Fruit fly (Drosophila melanogaster) whole organism, embryonic: ENCODE results near the gene Coq7.

Experiments used
- Ada2b ChIP-seq: fragments of 200-800 bp; sonication (Bioruptor generic); IDR thresholded peaks from 2 replicates; pipeline ENCODE4 v1.3.6; 2022; ENCODE audit warnings: missing biosample characterization, missing genetic modification characterization
- CG11247 ChIP-seq: fragments of 200-800 bp; sonication (Bioruptor generic); IDR thresholded peaks from 2 replicates; pipeline ENCODE4 v1.3.6; 2022; ENCODE audit warnings: missing biosample characterization, missing genetic modification characterization
- CG11398 ChIP-seq: fragments of 200-800 bp; sonication (Bioruptor generic); optimal IDR thresholded peaks from 2 replicates; lab custom pipeline; 2016; ENCODE audit warnings: missing biosample characterization, missing genetic modification characterization
- CG11456 ChIP-seq: fragments of 200-800 bp; sonication (Bioruptor generic); IDR thresholded peaks from 3 replicates; pipeline ENCODE4 v1.3.6; 2022; ENCODE audit warnings: missing biosample characterization, missing genetic modification characterization
- CG11696 ChIP-seq: fragments of 200-800 bp; sonication (Bioruptor generic); IDR thresholded peaks from 2 replicates; pipeline ENCODE4 v1.3.6; 2022; ENCODE audit warnings: missing biosample characterization, missing genetic modification characterization
- CG13775 ChIP-seq: fragments of 200-800 bp; sonication (Bioruptor generic); optimal IDR thresholded peaks from 3 replicates; lab custom pipeline; 2017; ENCODE audit warnings: missing biosample characterization, mild to moderate bottlenecking, missing genetic modification characterization
- CG14050 ChIP-seq: fragments of 200-800 bp; sonication (Bioruptor generic); IDR thresholded peaks from 3 replicates; pipeline ENCODE4 v1.3.6; 2022; ENCODE audit warnings: missing biosample characterization, missing genetic modification characterization
- CG1647 ChIP-seq: fragments of 200-800 bp; sonication (Bioruptor generic); optimal IDR thresholded peaks from 3 replicates; lab custom pipeline; 2016; ENCODE audit warnings: missing biosample characterization, missing genetic modification characterization
- CG16815 ChIP-seq: fragments of 200-800 bp; sonication (Bioruptor generic); optimal IDR thresholded peaks from 3 replicates; lab custom pipeline; 2017; ENCODE audit warnings: missing biosample characterization, mild to moderate bottlenecking, missing genetic modification characterization
- CG18011 ChIP-seq: fragments of 200-800 bp; sonication (Bioruptor generic); optimal IDR thresholded peaks from 2 replicates; lab custom pipeline; 2017; ENCODE audit warnings: missing biosample characterization, missing genetic modification characterization, mild to moderate bottlenecking, moderate library complexity, missing genotype
- CG18619 ChIP-seq: fragments of 200-800 bp; sonication (Bioruptor generic); optimal IDR thresholded peaks from 3 replicates; lab custom pipeline; 2017; ENCODE audit warnings: missing biosample characterization, mild to moderate bottlenecking, missing genetic modification characterization
- CG2120 ChIP-seq: fragments of 200-800 bp; sonication (Bioruptor generic); optimal IDR thresholded peaks from 3 replicates; lab custom pipeline; 2016; ENCODE audit warnings: missing biosample characterization, missing genetic modification characterization
- CG31224 ChIP-seq: fragments of 200-800 bp; sonication (Bioruptor generic); IDR thresholded peaks from 2 replicates; pipeline ENCODE4 v1.3.6; 2022; ENCODE audit warnings: missing biosample characterization, missing genetic modification characterization
- CG6689 ChIP-seq: fragments of 200-800 bp; sonication (Bioruptor generic); IDR thresholded peaks from 2 replicates; pipeline ENCODE4 v1.3.6; 2022; ENCODE audit warnings: missing biosample characterization, missing genetic modification characterization
- CG7556 ChIP-seq: fragments of 200-800 bp; sonication (Bioruptor generic); optimal IDR thresholded peaks from 2 replicates; lab custom pipeline; 2017; ENCODE audit warnings: missing biosample characterization, mild to moderate bottlenecking, missing genetic modification characterization
- CG8388 ChIP-seq: fragments of 200-800 bp; sonication (Bioruptor generic); optimal IDR thresholded peaks from 2 replicates; lab custom pipeline; 2019; ENCODE audit warnings: missing biosample characterization, mild to moderate bottlenecking, missing genetic modification characterization, moderate library complexity
- CrebB ChIP-seq: fragments of 200-800 bp; sonication (Bioruptor generic); optimal IDR thresholded peaks from 3 replicates; lab custom pipeline; 2018; ENCODE audit warnings: missing biosample characterization, mild to moderate bottlenecking, missing genetic modification characterization
- Dad ChIP-seq: fragments of 200-800 bp; sonication (Bioruptor generic); optimal IDR thresholded peaks from 3 replicates; lab custom pipeline; 2016; ENCODE audit warnings: missing biosample characterization, missing genetic modification characterization
- Dbx ChIP-seq: fragments of 200-800 bp; sonication (Bioruptor generic); IDR thresholded peaks from 3 replicates; pipeline ENCODE4 v1.3.6; 2022; ENCODE audit warnings: missing biosample characterization, missing genetic modification characterization
- E2f1 ChIP-seq: fragments of 200-800 bp; sonication (Bioruptor generic); IDR thresholded peaks from 2 replicates; pipeline ENCODE4 v1.3.6; 2022; ENCODE audit warnings: missing biosample characterization, missing genetic modification characterization
- ERR ChIP-seq: fragments of 200-800 bp; sonication (Bioruptor generic); optimal IDR thresholded peaks from 2 replicates; lab custom pipeline; 2016; ENCODE audit warnings: missing biosample characterization, missing genetic modification characterization
- Fer1 ChIP-seq: fragments of 200-800 bp; sonication (Bioruptor generic); optimal IDR thresholded peaks from 2 replicates; lab custom pipeline; 2017; ENCODE audit warnings: missing biosample characterization, mild to moderate bottlenecking, missing genetic modification characterization
- Fer2 ChIP-seq: fragments of 200-800 bp; sonication (Bioruptor generic); optimal IDR thresholded peaks from 2 replicates; lab custom pipeline; 2018; ENCODE audit warnings: missing biosample characterization, mild to moderate bottlenecking, missing genetic modification characterization, moderate library complexity
- Gsc ChIP-seq: fragments of 200-800 bp; sonication (Bioruptor generic); IDR thresholded peaks from 2 replicates; pipeline ENCODE4 v1.3.6; 2022; ENCODE audit warnings: missing biosample characterization, missing genetic modification characterization
- Hand ChIP-seq: fragments of 200-800 bp; sonication (Bioruptor generic); optimal IDR thresholded peaks from 2 replicates; lab custom pipeline; 2017; ENCODE audit warnings: mild to moderate bottlenecking, missing biosample characterization, missing genetic modification reagents, missing genetic modification characterization
- Hr3 ChIP-seq: fragments of 200-800 bp; sonication (Bioruptor generic); optimal IDR thresholded peaks from 3 replicates; lab custom pipeline; 2016; ENCODE audit warnings: missing biosample characterization, missing genetic modification characterization
- Med ChIP-seq: fragments of 200-800 bp; sonication (Bioruptor generic); peaks from one replicate; lab custom pipeline; 2016; ENCODE audit warnings: missing biosample characterization, missing genetic modification characterization, mild to moderate bottlenecking, inconsistent platforms, moderate library complexity
- NC2α ChIP-seq: fragments of 200-800 bp; sonication (Bioruptor generic); optimal IDR thresholded peaks from 2 replicates; lab custom pipeline; 2016; ENCODE audit warnings: missing biosample characterization, missing genetic modification characterization
- Oaz ChIP-seq: fragments of 200-800 bp; sonication (Bioruptor generic); IDR thresholded peaks from 2 replicates; pipeline ENCODE4 v1.3.6; 2022; ENCODE audit warnings: missing biosample characterization, missing genetic modification characterization
- Opbp ChIP-seq: fragments of 200-800 bp; sonication (Bioruptor generic); IDR thresholded peaks from 3 replicates; pipeline ENCODE4 v1.3.6; 2022; ENCODE audit warnings: missing biosample characterization, missing genetic modification characterization; ENCODE audit not compliant: partially characterized antibody
- Scr ChIP-seq: fragments of 200-800 bp; sonication (Bioruptor generic); IDR thresholded peaks from 2 replicates; pipeline ENCODE4 v1.3.6; 2022; ENCODE audit warnings: missing biosample characterization, missing genetic modification characterization; ENCODE audit not compliant: partially characterized antibody
- Sin3A ChIP-seq: fragments of >200 bp; optimal IDR thresholded peaks from 2 replicates; lab custom pipeline; 2018
- Sox102F ChIP-seq: fragments of 200-800 bp; sonication (Bioruptor generic); optimal IDR thresholded peaks from 2 replicates; lab custom pipeline; 2018; ENCODE audit warnings: missing biosample characterization, mild to moderate bottlenecking, missing genetic modification characterization, moderate library complexity
- Stat92E ChIP-seq, 3 experiments: fragments of >200 bp in 2 of 3; fragments of 200-800 bp in 1 of 3; sonication (Bioruptor generic) in 1 of 3; optimal IDR thresholded peaks; 2 replicates each; lab custom pipeline; 2017 to 2019; ENCODE audit warnings: missing biosample characterization in 3 of 3, missing genetic modification characterization in 3 of 3, mild to moderate bottlenecking in 1 of 3, moderate library complexity in 1 of 3
- ara ChIP-seq: fragments of 200-800 bp; sonication (Bioruptor generic); IDR thresholded peaks from 2 replicates; pipeline ENCODE4 v1.3.6; 2022; ENCODE audit warnings: missing biosample characterization, missing genetic modification characterization
- bowl ChIP-seq: fragments of 200-800 bp; sonication (Bioruptor generic); IDR thresholded peaks from 2 replicates; pipeline ENCODE4 v1.3.6; 2022; ENCODE audit warnings: missing biosample characterization, missing genetic modification characterization
- btn ChIP-seq: fragments of 200-800 bp; sonication (Bioruptor generic); optimal IDR thresholded peaks from 2 replicates; lab custom pipeline; 2016; ENCODE audit warnings: missing biosample characterization, missing genetic modification characterization
- chinmo ChIP-seq: fragments of 200-800 bp; sonication (Bioruptor generic); IDR thresholded peaks from 4 replicates; pipeline ENCODE4 v1.3.6; 2022; ENCODE audit warnings: missing biosample characterization, missing genetic modification characterization; ENCODE audit not compliant: partially characterized antibody
- gt ChIP-seq: fragments of 200-800 bp; sonication (Bioruptor generic); IDR thresholded peaks from 2 replicates; pipeline ENCODE4 v1.3.6; 2022; ENCODE audit warnings: missing biosample characterization, missing genetic modification characterization
- lilli ChIP-seq: fragments of 200-800 bp; sonication (Bioruptor generic); optimal IDR thresholded peaks from 3 replicates; lab custom pipeline; 2016; ENCODE audit warnings: missing biosample characterization, missing genetic modification characterization
- lov ChIP-seq, 2 experiments: fragments of 200-800 bp in 1 of 2; fragments of >200 bp in 1 of 2; sonication (Bioruptor generic) in 1 of 2; IDR thresholded peaks in 1 of 2; optimal IDR thresholded peaks in 1 of 2; 2 replicates in 1 of 2; 3 replicates in 1 of 2; pipeline versions ENCODE4 v1.3.6 to Lab custom; 2017 to 2022; ENCODE audit warnings: missing biosample characterization in 1 of 2, missing genetic modification characterization in 1 of 2
- maf-S ChIP-seq: fragments of 200-800 bp; sonication (Bioruptor generic); optimal IDR thresholded peaks from 2 replicates; lab custom pipeline; 2016; ENCODE audit warnings: missing biosample characterization, missing genetic modification characterization
- mam ChIP-seq: fragments of 200-800 bp; sonication (Bioruptor generic); optimal IDR thresholded peaks from 3 replicates; lab custom pipeline; 2016; ENCODE audit warnings: missing biosample characterization, missing genetic modification characterization
- mld ChIP-seq: fragments of 200-800 bp; sonication (Bioruptor generic); IDR thresholded peaks from 3 replicates; pipeline ENCODE4 v1.3.6; 2022; ENCODE audit warnings: missing biosample characterization, missing genetic modification characterization; ENCODE audit not compliant: partially characterized antibody
- salm ChIP-seq: fragments of 200-800 bp; sonication (Bioruptor generic); optimal IDR thresholded peaks from 2 replicates; lab custom pipeline; 2018; ENCODE audit warnings: missing biosample characterization, mild to moderate bottlenecking, missing genetic modification characterization
- sisA ChIP-seq: fragments of 200-800 bp; sonication (Bioruptor generic); IDR thresholded peaks from 2 replicates; pipeline ENCODE4 v1.3.6; 2022; ENCODE audit warnings: missing biosample characterization, missing genetic modification characterization
- tin ChIP-seq: fragments of 200-800 bp; sonication (Bioruptor generic); optimal IDR thresholded peaks from 3 replicates; lab custom pipeline; 2016; ENCODE audit warnings: missing biosample characterization, missing genetic modification characterization
- usp ChIP-seq: fragments of >200 bp; optimal IDR thresholded peaks from 2 replicates; lab custom pipeline; 2017; ENCODE audit warnings: missing biosample characterization, missing genetic modification characterization
- wor ChIP-seq: fragments of 200-800 bp; sonication (Bioruptor generic); IDR thresholded peaks from 2 replicates; pipeline ENCODE4 v1.3.6; 2022; ENCODE audit warnings: missing biosample characterization, missing genetic modification characterization
- zen2 ChIP-seq: fragments of 200-800 bp; sonication (Bioruptor generic); IDR thresholded peaks from 3 replicates; pipeline ENCODE4 v1.3.6; 2022; ENCODE audit warnings: missing biosample characterization, missing genetic modification characterization; ENCODE audit not compliant: partially characterized antibody
- zfh2 ChIP-seq: fragments of 200-800 bp; sonication (Bioruptor generic); optimal IDR thresholded peaks from 2 replicates; lab custom pipeline; 2016; ENCODE audit warnings: missing biosample characterization, missing genetic modification characterization

Gene Coq7

DNA sequence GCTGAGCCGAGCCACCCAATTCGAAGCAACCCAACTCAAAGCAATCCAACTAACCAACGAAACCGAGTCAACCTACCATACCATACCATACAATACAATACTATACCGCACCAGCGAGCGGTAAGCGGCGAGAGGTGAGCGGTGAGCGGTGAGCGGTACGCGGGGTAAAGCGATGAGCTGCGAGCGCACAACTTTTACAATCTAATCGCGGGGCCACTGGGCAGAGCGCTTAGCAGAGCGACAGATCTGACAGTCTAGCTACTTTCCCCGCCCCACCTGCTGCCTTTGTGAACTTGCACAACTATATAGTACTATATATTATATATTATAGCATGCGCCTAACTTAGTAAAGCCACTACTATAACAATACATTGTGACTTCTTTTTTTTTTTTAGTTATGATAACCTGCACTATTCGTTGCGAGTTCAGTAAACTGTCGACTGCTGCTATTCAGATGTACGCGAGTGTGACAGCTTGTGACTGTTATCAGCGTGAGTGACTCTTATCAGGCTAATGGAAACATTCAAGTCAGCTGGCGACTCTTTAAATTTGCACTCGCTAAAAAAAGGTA lies 29.8 kb downstream of the Coq7 start (continued):
- TF ChIP-seq CG31224 (GFP tag; lab: Robert Waterston, UW) (no peak), CG8388 (GFP tag; lab: Kevin White, UChicago) (no peak), Dbx (GFP tag; lab: Robert Waterston, UW) (peak; percentile 45; the same call in 1 of the 3 replicates), CG11696 (peak; percentile 89), CG7556 (GFP tag; lab: Kevin White, UChicago) (peak; percentile 44), bowl (GFP tag; lab: Robert Waterston, UW) (peak; percentile 16; the same call in 1 of the 2 replicates), usp (GFP tag; lab: Kevin White, UChicago) (no peak), tin (no peak), CG2120 (GFP tag; lab: Kevin White, UChicago) (peak; percentile 35), btn (GFP tag; lab: Kevin White, UChicago) (no peak), Opbp (GFP tag; lab: Robert Waterston, UW) (no peak), gt (no peak), Fer1 (GFP tag; lab: Kevin White, UChicago) (peak; percentile 67), Ada2b (GFP tag; lab: Robert Waterston, UW) (peak; percentile 37; the same call in 1 of the 2 replicates), Scr (no peak), CG1647 (no peak), Hand (GFP tag; lab: Kevin White, UChicago) (no peak), Hr3 (GFP tag; lab: Kevin White, UChicago) (peak; percentile 27), mld (GFP tag; lab: Robert Waterston, UW) (no peak), CG16815 (GFP tag; lab: Kevin White, UChicago) (no peak), CG14050 (0 out of 3 replicates have a peak, but pooled peaks have one; percentile 9), Dad (GFP tag; lab: Kevin White, UChicago) (no peak), wor (GFP tag; lab: Robert Waterston, UW) (no peak), zen2 (GFP tag; lab: Robert Waterston, UW) (no peak), Fer2 (tag; lab: Kevin White, UChicago) (no peak), E2f1 (GFP tag; lab: Robert Waterston, UW) (0 out of 2 replicates have a peak, but pooled peaks have one; percentile 8), sisA (peak; percentile 32), maf-S (GFP tag; lab: Kevin White, UChicago) (no peak), CrebB (tag; lab: Kevin White, UChicago) (no peak), CG11456 (GFP tag; lab: Robert Waterston, UW) (no peak), CG13775 (peak; percentile 17), Med (GFP tag; lab: Kevin White, UChicago) (peak; percentile 74), Gsc (GFP tag; lab: Robert Waterston, UW) (no peak), lilli (GFP tag; lab: Kevin White, UChicago) (peak; percentile 57), Stat92E (GFP tag; optimal IDR thresholded peaks at IDR 0.05; lab: Kevin White, UChicago) (no peak), lov (optimal IDR thresholded peaks at IDR 0.05; lab: Kevin White, UChicago) (no peak), lov (GFP tag; IDR thresholded peaks at IDR 0.05; lab: Robert Waterston, UW) (no peak), Sox102F (GFP tag; lab: Kevin White, UChicago) (peak; percentile 51), mam (no peak), CG18011 (GFP tag; lab: Kevin White, UChicago) (no peak), NC2α (GFP tag; lab: Kevin White, UChicago) (no peak), ara (GFP tag; lab: Robert Waterston, UW) (no peak), zfh2 (GFP tag; lab: Kevin White, UChicago) (no peak), Oaz (GFP tag; lab: Robert Waterston, UW) (no peak), CG6689 (GFP tag; lab: Robert Waterston, UW) (peak; percentile 48), CG11247 (GFP tag; lab: Robert Waterston, UW) (no peak), Sin3A (no peak), salm (no peak), CG11398 (GFP tag; lab: Kevin White, UChicago) (no peak), ERR (GFP tag; lab: Kevin White, UChicago) (no peak), CG18619 (GFP tag; lab: Kevin White, UChicago) (peak; percentile 46), chinmo (GFP tag; lab: Robert Waterston, UW) (peak; percentile 82; the same call in 3 of the 4 replicates)
